Worm (Caenorhabditis elegans) whole organism, L3 larva: Measurements from ENCODE around the gene spl-2.

Source experiments
- egl-27 ChIP-seq: sonication (generic microtip); optimal IDR thresholded peaks from 4 replicates; lab custom pipeline; 2017; ENCODE audit warnings: missing biosample characterization, missing genetic modification reagents, missing genetic modification characterization
- elt-3 ChIP-seq, 3 experiments: fragments of 150-350 bp in 1 of 3; sonication (generic microtip) in 2 of 3; optimal IDR thresholded peaks; 2 replicates in 2 of 3; 4 replicates in 1 of 3; lab custom pipeline; 2014 to 2017; ENCODE audit warnings: missing biosample characterization in 3 of 3, missing genetic modification characterization in 3 of 3
- snpc-4 ChIP-seq: fragments of 150-350 bp; optimal IDR thresholded peaks from 2 replicates; lab custom pipeline; 2014; ENCODE audit warnings: missing biosample characterization, missing genetic modification characterization
- unc-62 ChIP-seq: fragments of 150-350 bp; sonication (generic microtip); optimal IDR thresholded peaks from 4 replicates; lab custom pipeline; 2014; ENCODE audit warnings: missing biosample characterization, missing genetic modification reagents, missing genetic modification characterization

DNA sequence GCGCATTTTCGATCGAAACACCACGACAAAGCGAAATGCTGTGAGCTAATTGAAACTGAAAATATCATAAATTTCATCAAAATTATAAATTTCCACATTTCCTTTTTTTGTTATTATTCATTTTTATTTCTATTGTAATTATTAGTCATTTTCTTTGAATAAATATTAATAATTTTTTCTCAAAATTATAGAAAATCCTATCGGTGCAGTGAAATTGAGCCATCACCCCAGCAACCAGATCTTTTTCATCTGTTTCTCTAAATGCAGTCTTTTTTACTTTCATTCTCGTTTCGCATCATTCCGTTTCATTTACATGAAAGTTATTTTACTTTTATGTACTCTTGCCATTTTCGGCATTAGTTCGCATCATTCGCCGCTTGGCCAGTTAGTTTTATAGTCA lies 24.7 kb downstream of the spl-2 start, which contains the start of gene F21C10.13:
- TF ChIP-seq egl-27 (tag; lab: Kevin White, UChicago) (no peak), snpc-4 (no peak), unc-62 (GFP tag; lab: Kevin White, UChicago) (no peak), elt-3 (tag; optimal IDR thresholded peaks at IDR 0.05; lab: Kevin White, UChicago) (no peak)
